Worm (Caenorhabditis elegans) whole organism, midembryonic: ENCODE data around the gene ins-11.

ENCODE experiments used
- T22C8.4 ChIP-seq: fragments of 200-800 bp; sonication (Bioruptor generic); IDR thresholded peaks from 2 replicates; pipeline ENCODE4 v1.3.6; 2022; ENCODE audit warnings: missing genetic modification characterization, missing compliant biosample characterization
- cog-1 ChIP-seq: sonication (generic microtip); optimal IDR thresholded peaks from 2 replicates; lab custom pipeline; 2016; ENCODE audit warnings: missing genetic modification characterization, missing compliant biosample characterization
- flt-1 ChIP-seq: fragments of 200-800 bp; sonication (Bioruptor generic); IDR thresholded peaks from 2 replicates; pipeline ENCODE4 v1.3.6; 2022; ENCODE audit warnings: missing genetic modification characterization, missing compliant biosample characterization
- klf-2 ChIP-seq: fragments of 200-800 bp; sonication (Bioruptor generic); conservative IDR thresholded peaks from 2 replicates; pipeline ENCODE4 v1.3.6; 2022; ENCODE audit warnings: missing genetic modification reagents, missing genetic modification characterization, missing compliant biosample characterization
- med-1 ChIP-seq: sonication (generic microtip); optimal IDR thresholded peaks from 2 replicates; lab custom pipeline; 2017; ENCODE audit warnings: missing genetic modification characterization, mild to moderate bottlenecking, missing compliant biosample characterization, antibody characterized with exemption, missing genetic modification reagents; ENCODE audit not compliant: insufficient read depth
- ref-1 ChIP-seq: fragments of 200-800 bp; sonication (Bioruptor generic); conservative IDR thresholded peaks from 2 replicates; pipeline ENCODE4 v1.3.6; 2022; ENCODE audit warnings: missing genetic modification reagents, missing genetic modification characterization, missing compliant biosample characterization
- tab-1 ChIP-seq: fragments of 200-800 bp; sonication (Bioruptor generic); IDR thresholded peaks from 2 replicates; pipeline ENCODE4 v1.3.6; 2022; ENCODE audit warnings: missing genetic modification characterization, missing compliant biosample characterization
- ztf-23 ChIP-seq: fragments of 200-800 bp; sonication (Bioruptor generic); IDR thresholded peaks from 2 replicates; pipeline ENCODE4 v1.3.6; 2022; ENCODE audit warnings: missing genetic modification reagents, missing genetic modification characterization, missing compliant biosample characterization
- ztf-29 ChIP-seq: fragments of 200-800 bp; sonication (Bioruptor generic); IDR thresholded peaks from 2 replicates; pipeline ENCODE4 v1.3.6; 2022; ENCODE audit warnings: missing genetic modification reagents, missing genetic modification characterization, missing compliant biosample characterization

The ins-11 gene

DNA sequence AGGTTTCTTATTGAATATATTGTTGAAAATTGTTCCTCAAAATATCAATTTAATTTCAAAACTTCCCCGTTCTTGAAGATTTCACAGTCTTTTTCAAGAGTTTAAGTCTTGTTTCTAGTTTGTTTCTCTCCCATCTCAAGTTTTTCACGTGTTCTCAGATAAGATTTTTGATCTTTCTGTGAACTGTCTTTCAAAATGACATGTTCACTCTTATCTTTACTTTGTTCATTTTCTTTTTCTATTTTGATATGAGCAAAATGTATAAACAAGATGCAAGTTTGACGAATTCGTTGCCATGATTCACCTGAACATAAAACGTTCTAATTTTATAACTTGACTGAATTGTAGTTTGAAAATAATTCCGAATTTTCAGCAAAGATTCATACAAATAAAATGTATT lies 1.7 kb upstream of the ins-11 start:
- TF ChIP-seq med-1 (GFP tag; lab: Kevin White, UChicago) (no peak), klf-2 (no peak)

ce11 chrII:5555522-5555921 lies 1.0 kb upstream of the ins-11 start:
- TF ChIP-seq med-1 (GFP tag; lab: Kevin White, UChicago): no peak
- TF ChIP-seq klf-2: no peak
- TF ChIP-seq ztf-29 (GFP tag; lab: Robert Waterston, UW): no peak
- no peak for TF ChIP-seq ref-1
- TF ChIP-seq flt-1 (GFP tag; lab: Robert Waterston, UW): no peak

DNA sequence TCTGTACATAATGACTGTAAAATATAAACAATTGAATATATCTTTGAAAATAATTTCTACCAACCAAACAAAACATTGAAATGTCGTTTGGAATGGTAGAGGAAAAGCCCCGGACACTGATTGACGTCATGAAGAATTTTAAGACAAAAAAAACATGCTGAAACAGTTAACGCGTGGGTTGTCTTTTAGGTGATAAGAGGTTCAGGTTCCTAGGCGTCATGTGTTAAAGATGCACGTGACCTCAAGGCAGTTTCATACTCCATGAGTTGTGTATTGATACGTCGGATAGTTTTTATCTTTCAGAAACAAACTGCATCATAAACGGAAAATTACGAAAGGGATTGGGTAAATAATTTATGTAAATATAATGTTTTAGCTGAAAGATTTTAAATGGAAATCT lies 603 bp downstream of the ins-11 start:
- TF ChIP-seq T22C8.4 (GFP tag; lab: Robert Waterston, UW): no peak
- no peak for TF ChIP-seq flt-1 (GFP tag; lab: Robert Waterston, UW)
- TF ChIP-seq ztf-29 (GFP tag; lab: Robert Waterston, UW): no peak
- no peak for TF ChIP-seq klf-2

- TF ChIP-seq flt-1 (GFP tag; lab: Robert Waterston, UW): no peak
- TF ChIP-seq T22C8.4 (GFP tag; lab: Robert Waterston, UW): no peak
- TF ChIP-seq cog-1 (tag; lab: Kevin White, UChicago): no peak
- TF ChIP-seq ref-1: no peak
- TF ChIP-seq ztf-29 (GFP tag; lab: Robert Waterston, UW): no peak
- no peak for TF ChIP-seq tab-1
- no peak for TF ChIP-seq klf-2
- TF ChIP-seq ztf-23: no peak
- TF ChIP-seq med-1 (GFP tag; lab: Kevin White, UChicago): no peak
These were observed 4.9 kb downstream of the ins-11 start, which contains the start of gene C17C3.3 for ce11 chrII:5561392-5561791. Gene C17C3.3 (plus strand): TSS chrII:5561737.

DNA sequence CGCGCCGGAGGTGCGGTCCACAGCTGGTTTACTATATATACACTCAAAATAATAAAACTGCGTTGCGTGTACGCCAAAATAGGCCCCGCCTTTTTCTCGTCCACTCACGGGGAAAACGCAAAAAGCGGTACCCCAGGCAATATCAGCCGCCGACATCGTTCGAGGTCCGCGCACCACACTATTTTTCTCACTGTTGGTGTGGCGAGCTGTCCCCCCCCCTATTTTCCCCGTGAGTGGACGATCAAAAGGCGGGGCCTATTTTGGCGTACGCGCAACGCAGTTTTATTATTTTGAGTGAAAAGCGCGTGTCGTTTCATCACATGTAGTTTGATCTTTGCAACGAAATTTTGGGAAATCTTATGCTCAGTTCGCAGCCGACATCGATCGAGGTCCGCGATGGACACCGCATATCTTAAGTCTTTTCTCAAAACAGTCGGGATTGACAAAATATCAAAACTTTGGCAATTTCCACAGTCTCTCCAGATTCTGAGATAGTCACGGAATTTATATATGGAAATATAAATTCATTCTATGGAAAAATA lies 8.6 kb downstream of the ins-11 start:
- TF ChIP-seq ztf-23 (no peak), flt-1 (GFP tag; lab: Robert Waterston, UW) (0 out of 2 replicates have a peak, but pooled peaks have one; percentile 45)

DNA sequence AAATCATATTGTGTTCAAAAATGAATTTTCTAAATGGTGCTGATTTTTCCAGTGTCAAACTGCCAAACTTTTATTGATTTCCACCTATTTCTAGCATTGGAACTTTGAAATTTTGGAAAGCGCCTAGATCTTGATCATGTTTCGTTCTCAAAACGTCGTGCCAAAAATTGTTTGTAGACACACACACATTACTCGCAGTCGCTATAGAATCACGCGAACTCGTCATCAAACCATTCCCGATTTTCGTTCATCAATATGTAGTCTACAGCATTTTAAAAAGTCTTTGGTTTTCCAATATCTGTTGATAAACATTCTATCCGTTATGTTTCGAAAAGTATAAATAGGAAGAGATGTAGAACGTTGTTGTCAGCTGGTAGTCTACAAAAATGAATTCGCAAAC lies 13.7 kb downstream of the ins-11 start, which contains the start of the genes C17C3.1 and C17C3.15:
Gene C17C3.1, plus strand, starts transcription at position 301 of the 400 bp plus-strand sequence.
Gene C17C3.15, plus strand, starts transcription at position 383 of the 400 bp plus-strand sequence.
- TF ChIP-seq tab-1 (no peak), T22C8.4 (GFP tag; lab: Robert Waterston, UW) (no peak), ztf-29 (GFP tag; lab: Robert Waterston, UW) (no peak), klf-2 (no peak), ref-1 (no peak), med-1 (GFP tag; lab: Kevin White, UChicago) (no peak), flt-1 (GFP tag; lab: Robert Waterston, UW) (no peak), ztf-23 (no peak), cog-1 (tag; lab: Kevin White, UChicago) (no peak)

ce11 chrII:5572082-5572746 lies 15.7 kb downstream of the ins-11 start:
- TF ChIP-seq ztf-23 (no peak), tab-1 (no peak), ref-1 (no peak), ztf-29 (GFP tag; lab: Robert Waterston, UW) (no peak), T22C8.4 (GFP tag; lab: Robert Waterston, UW) (no peak), med-1 (GFP tag; lab: Kevin White, UChicago) (no peak), klf-2 (no peak), cog-1 (tag; lab: Kevin White, UChicago) (no peak), flt-1 (GFP tag; lab: Robert Waterston, UW) (no peak)

DNA sequence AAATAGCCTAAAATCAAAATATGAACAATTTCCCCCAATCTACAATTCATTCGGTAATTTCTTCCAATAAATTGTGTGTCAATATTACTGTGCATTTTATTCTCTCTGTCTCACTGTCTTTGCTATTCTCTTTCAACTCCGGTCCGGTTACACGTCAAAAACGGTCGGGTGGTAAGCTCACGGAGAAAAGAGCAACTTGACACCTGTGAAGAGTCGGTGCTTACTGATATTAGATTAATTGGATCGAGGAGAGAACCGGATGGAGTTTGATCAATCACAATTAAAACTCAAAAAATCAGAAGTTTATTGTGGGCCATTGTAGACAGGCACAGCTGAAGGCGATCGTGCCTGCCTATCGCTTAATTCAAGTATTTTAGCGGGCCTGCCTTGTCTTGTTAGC lies 18.4 kb downstream of the ins-11 start:
- TF ChIP-seq T22C8.4 (GFP tag; lab: Robert Waterston, UW) (no peak), klf-2 (no peak), med-1 (GFP tag; lab: Kevin White, UChicago) (no peak), tab-1 (no peak), ref-1 (no peak), ztf-29 (GFP tag; lab: Robert Waterston, UW) (no peak), flt-1 (GFP tag; lab: Robert Waterston, UW) (no peak), ztf-23 (no peak), cog-1 (tag; lab: Kevin White, UChicago) (no peak)

ce11 chrII:5577060-5577459 lies 20.5 kb downstream of the ins-11 start:
- TF ChIP-seq ztf-23 (peak; percentile 73), ztf-29 (GFP tag; lab: Robert Waterston, UW) (no peak), flt-1 (GFP tag; lab: Robert Waterston, UW) (peak; percentile 87), T22C8.4 (GFP tag; lab: Robert Waterston, UW) (peak; percentile 49; the same call in 1 of the 2 replicates), ref-1 (no peak), tab-1 (peak; percentile 78), cog-1 (tag; lab: Kevin White, UChicago) (no peak), med-1 (GFP tag; lab: Kevin White, UChicago) (no peak), klf-2 (0 out of 2 replicates have a peak, but pooled peaks have one; percentile 22)

DNA sequence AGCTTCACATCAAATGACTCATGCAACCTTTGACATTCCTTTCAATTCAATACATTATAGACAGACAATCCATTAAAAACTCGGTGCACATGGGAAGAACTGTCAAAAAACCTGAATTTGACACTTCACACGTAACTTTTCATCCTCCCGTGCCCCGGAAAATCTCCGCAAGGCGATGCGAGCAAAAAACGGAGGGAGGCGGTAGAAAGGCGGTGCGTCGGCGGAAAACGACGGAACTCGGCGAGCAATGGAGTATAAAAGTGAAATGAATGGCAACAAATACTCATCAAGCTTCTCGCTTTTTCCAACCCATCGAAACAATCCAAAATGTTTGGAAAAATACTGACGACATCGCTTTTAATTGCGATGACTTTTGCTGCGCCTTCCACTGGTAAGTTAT lies 21.5 kb downstream of the ins-11 start, which contains the start of gene T25E4.1:
Gene T25E4.1, plus strand, starts transcription at position 301 of the 400 bp plus-strand sequence.
- no peak for TF ChIP-seq ztf-23
- TF ChIP-seq flt-1 (GFP tag; lab: Robert Waterston, UW): no peak
- no peak for TF ChIP-seq ref-1
- no peak for TF ChIP-seq ztf-29 (GFP tag; lab: Robert Waterston, UW)
- TF ChIP-seq tab-1: no peak
- no peak for TF ChIP-seq med-1 (GFP tag; lab: Kevin White, UChicago)
- TF ChIP-seq cog-1 (tag; lab: Kevin White, UChicago): no peak
- TF ChIP-seq T22C8.4 (GFP tag; lab: Robert Waterston, UW): no peak
- no peak for TF ChIP-seq klf-2
